Worm (Caenorhabditis elegans) whole organism, L4/young adult: ENCODE measurements around the gene srg-39.

Experiments used
- W03F9.2 ChIP-seq: fragments of 150-350 bp; optimal IDR thresholded peaks from 2 replicates; lab custom pipeline; 2014; ENCODE audit warnings: missing biosample characterization, missing genetic modification characterization
- him-1 ChIP-seq: sonication (generic microtip); optimal IDR thresholded peaks from 2 replicates; lab custom pipeline; 2016; ENCODE audit warnings: missing genotype, missing genetic modification reagents, missing genetic modification characterization, missing compliant biosample characterization

ce11 chrV:11113041-11113574 lies 39.1 kb downstream of the srg-39 start, which contains the start of gene erfa-3:
- no peak for TF ChIP-seq him-1 (tag; lab: Kevin White, UChicago)
- TF ChIP-seq W03F9.2 (tag; lab: Kevin White, UChicago), result peak; percentile 68
